Fruit fly (Drosophila melanogaster) whole organism, embryonic: ENCODE measurements around the gene CG10337.

ENCODE experiments used
- Abd-B ChIP-seq: fragments of 200-800 bp; sonication (Bioruptor generic); optimal IDR thresholded peaks from 2 replicates; lab custom pipeline; 2018; ENCODE audit warnings: missing biosample characterization, mild to moderate bottlenecking, missing genetic modification characterization, moderate library complexity
- Adf1 ChIP-seq: fragments of 200-800 bp; sonication (Bioruptor generic); IDR thresholded peaks from 2 replicates; pipeline ENCODE4 v1.3.6; 2022; ENCODE audit warnings: missing biosample characterization, missing genetic modification characterization
- BtbVII ChIP-seq: fragments of 200-800 bp; sonication (Bioruptor generic); optimal IDR thresholded peaks from 3 replicates; lab custom pipeline; 2017; ENCODE audit warnings: missing biosample characterization, mild to moderate bottlenecking, missing genetic modification characterization
- C15 ChIP-seq: fragments of 200-800 bp; sonication (Bioruptor generic); IDR thresholded peaks from 3 replicates; pipeline ENCODE4 v1.3.6; 2022; ENCODE audit warnings: missing biosample characterization, missing genetic modification characterization
- CG10321 ChIP-seq: fragments of 200-800 bp; sonication (Bioruptor generic); IDR thresholded peaks from 2 replicates; pipeline ENCODE4 v1.3.6; 2022; ENCODE audit warnings: missing biosample characterization, missing genetic modification characterization
- CG11093 ChIP-seq: fragments of 200-800 bp; sonication (Bioruptor generic); IDR thresholded peaks from 3 replicates; pipeline ENCODE4 v1.3.6; 2022; ENCODE audit warnings: missing biosample characterization, missing genetic modification characterization
- CG11560 ChIP-seq: fragments of 200-800 bp; sonication (Bioruptor generic); IDR thresholded peaks from 3 replicates; pipeline ENCODE4 v1.3.6; 2022; ENCODE audit warnings: missing biosample characterization, missing genetic modification characterization
- CG12104 ChIP-seq: fragments of 200-800 bp; sonication (Bioruptor generic); optimal IDR thresholded peaks from 3 replicates; lab custom pipeline; 2016; ENCODE audit warnings: missing biosample characterization, missing genetic modification characterization
- CG12155 ChIP-seq: fragments of 200-800 bp; sonication (Bioruptor generic); optimal IDR thresholded peaks from 3 replicates; lab custom pipeline; 2016; ENCODE audit warnings: missing biosample characterization, missing genetic modification characterization
- CG1233 ChIP-seq: fragments of 200-800 bp; sonication (Bioruptor generic); optimal IDR thresholded peaks from 4 replicates; lab custom pipeline; 2018; ENCODE audit warnings: missing biosample characterization, mild to moderate bottlenecking, missing genetic modification characterization
- CG12744 ChIP-seq: fragments of 200-800 bp; sonication (Bioruptor generic); optimal IDR thresholded peaks from 2 replicates; lab custom pipeline; 2016; ENCODE audit warnings: missing biosample characterization, missing genetic modification characterization
- CG15479 ChIP-seq: fragments of 200-800 bp; sonication (Bioruptor generic); optimal IDR thresholded peaks from 3 replicates; lab custom pipeline; 2019; ENCODE audit warnings: missing biosample characterization, mild to moderate bottlenecking, missing genetic modification characterization, moderate library complexity
- CG17612 ChIP-seq: fragments of 200-800 bp; sonication (Bioruptor generic); IDR thresholded peaks from 2 replicates; pipeline ENCODE4 v1.3.6; 2022; ENCODE audit warnings: missing biosample characterization, missing genetic modification characterization
- CG18764 ChIP-seq: fragments of 200-800 bp; sonication (Bioruptor generic); optimal IDR thresholded peaks from 3 replicates; lab custom pipeline; 2016; ENCODE audit warnings: missing biosample characterization, missing genetic modification characterization
- CG31224 ChIP-seq: fragments of 200-800 bp; sonication (Bioruptor generic); IDR thresholded peaks from 2 replicates; pipeline ENCODE4 v1.3.6; 2022; ENCODE audit warnings: missing biosample characterization, missing genetic modification characterization
- CG33213 ChIP-seq: fragments of 200-800 bp; sonication (Bioruptor generic); optimal IDR thresholded peaks from 3 replicates; lab custom pipeline; 2016; ENCODE audit warnings: missing biosample characterization, missing genetic modification characterization
- CG4424 ChIP-seq: fragments of 200-800 bp; sonication (Bioruptor generic); optimal IDR thresholded peaks from 3 replicates; lab custom pipeline; 2016; ENCODE audit warnings: missing biosample characterization, missing genetic modification characterization
- CG8281 ChIP-seq: fragments of 200-800 bp; sonication (Bioruptor generic); optimal IDR thresholded peaks from 2 replicates; lab custom pipeline; 2018; ENCODE audit warnings: missing biosample characterization, mild to moderate bottlenecking, missing genetic modification characterization, moderate library complexity
- CG9609 ChIP-seq: fragments of 200-800 bp; sonication (Bioruptor generic); optimal IDR thresholded peaks from 3 replicates; lab custom pipeline; 2016; ENCODE audit warnings: missing biosample characterization, missing genetic modification characterization
- CG9727 ChIP-seq: fragments of 200-800 bp; sonication (Bioruptor generic); optimal IDR thresholded peaks from 3 replicates; lab custom pipeline; 2017; ENCODE audit warnings: missing biosample characterization, mild to moderate bottlenecking, missing genetic modification characterization
- CG9817 ChIP-seq: fragments of 200-800 bp; sonication (Bioruptor generic); optimal IDR thresholded peaks from 2 replicates; lab custom pipeline; 2018; ENCODE audit warnings: missing biosample characterization, mild to moderate bottlenecking, missing genetic modification characterization, moderate library complexity
- CTCF ChIP-seq: fragments of 200-800 bp; sonication (Bioruptor generic); optimal IDR thresholded peaks from 2 replicates; lab custom pipeline; 2017; ENCODE audit warnings: missing biosample characterization, mild to moderate bottlenecking, missing genetic modification characterization, moderate library complexity
- Dek ChIP-seq: fragments of 200-800 bp; sonication (Bioruptor generic); optimal IDR thresholded peaks from 3 replicates; lab custom pipeline; 2019; ENCODE audit warnings: missing biosample characterization, mild to moderate bottlenecking, missing genetic modification characterization, moderate library complexity
- Elba2 ChIP-seq: fragments of 200-800 bp; sonication (Bioruptor generic); optimal IDR thresholded peaks from 3 replicates; lab custom pipeline; 2016; ENCODE audit warnings: missing biosample characterization, missing genetic modification characterization
- Fer2 ChIP-seq: fragments of 200-800 bp; sonication (Bioruptor generic); optimal IDR thresholded peaks from 2 replicates; lab custom pipeline; 2018; ENCODE audit warnings: missing biosample characterization, mild to moderate bottlenecking, missing genetic modification characterization, moderate library complexity
- Fer3 ChIP-seq: fragments of 200-800 bp; sonication (Bioruptor generic); optimal IDR thresholded peaks from 2 replicates; lab custom pipeline; 2018; ENCODE audit warnings: missing biosample characterization, mild to moderate bottlenecking, missing genetic modification characterization, moderate library complexity
- Gug ChIP-seq: fragments of 200-800 bp; sonication (Bioruptor generic); IDR thresholded peaks from 4 replicates; pipeline ENCODE4 v1.3.6; 2022; ENCODE audit warnings: missing biosample characterization, missing genetic modification characterization
- Hand ChIP-seq: fragments of 200-800 bp; sonication (Bioruptor generic); optimal IDR thresholded peaks from 2 replicates; lab custom pipeline; 2017; ENCODE audit warnings: mild to moderate bottlenecking, missing biosample characterization, missing genetic modification reagents, missing genetic modification characterization
- MTF-1 ChIP-seq: fragments of 200-800 bp; sonication (Bioruptor generic); optimal IDR thresholded peaks from 2 replicates; lab custom pipeline; 2018; ENCODE audit warnings: missing biosample characterization, mild to moderate bottlenecking, missing genetic modification characterization, borderline replicate concordance
- Mad ChIP-seq: fragments of 200-800 bp; sonication (Bioruptor generic); optimal IDR thresholded peaks from 2 replicates; lab custom pipeline; 2016; ENCODE audit warnings: missing biosample characterization, missing genetic modification characterization
- NC2β ChIP-seq: fragments of 200-800 bp; sonication (Bioruptor generic); optimal IDR thresholded peaks from 2 replicates; lab custom pipeline; 2016; ENCODE audit warnings: missing biosample characterization, missing genetic modification characterization
- NfI ChIP-seq: fragments of 200-800 bp; sonication (Bioruptor generic); optimal IDR thresholded peaks from 3 replicates; lab custom pipeline; 2018; ENCODE audit warnings: missing biosample characterization, mild to moderate bottlenecking, missing genetic modification characterization, moderate library complexity
- Poxn ChIP-seq: fragments of 200-800 bp; sonication (Bioruptor generic); IDR thresholded peaks from 2 replicates; pipeline ENCODE4 v1.3.6; 2022; ENCODE audit warnings: missing biosample characterization, missing genetic modification characterization
- Ssrp ChIP-seq: fragments of 200-800 bp; sonication (Bioruptor generic); optimal IDR thresholded peaks from 2 replicates; lab custom pipeline; 2018; ENCODE audit warnings: missing biosample characterization, mild to moderate bottlenecking, missing genetic modification characterization, moderate library complexity
- YL-1 ChIP-seq: fragments of 200-800 bp; sonication (Bioruptor generic); optimal IDR thresholded peaks from 3 replicates; lab custom pipeline; 2017; ENCODE audit warnings: missing biosample characterization, mild to moderate bottlenecking, missing genetic modification characterization
- btn ChIP-seq: fragments of 200-800 bp; sonication (Bioruptor generic); optimal IDR thresholded peaks from 2 replicates; lab custom pipeline; 2016; ENCODE audit warnings: missing biosample characterization, missing genetic modification characterization
- cg ChIP-seq: fragments of 200-800 bp; sonication (Bioruptor generic); optimal IDR thresholded peaks from 3 replicates; lab custom pipeline; 2019; ENCODE audit warnings: missing biosample characterization, mild to moderate bottlenecking, missing genetic modification characterization, moderate library complexity
- chn ChIP-seq: fragments of 200-800 bp; sonication (Bioruptor generic); optimal IDR thresholded peaks from 2 replicates; lab custom pipeline; 2016; ENCODE audit warnings: missing biosample characterization, missing genetic modification characterization
- dmrt11E ChIP-seq: fragments of 200-800 bp; sonication (Bioruptor generic); optimal IDR thresholded peaks from 3 replicates; lab custom pipeline; 2018; ENCODE audit warnings: missing biosample characterization, mild to moderate bottlenecking, missing genetic modification characterization, moderate library complexity
- eyg ChIP-seq: fragments of 200-800 bp; sonication (Bioruptor generic); optimal IDR thresholded peaks from 3 replicates; lab custom pipeline; 2016; ENCODE audit warnings: missing biosample characterization, missing genetic modification characterization
- fd102C ChIP-seq: fragments of 200-800 bp; sonication (Bioruptor generic); optimal IDR thresholded peaks from 2 replicates; lab custom pipeline; 2018; ENCODE audit warnings: missing biosample characterization, mild to moderate bottlenecking, missing genetic modification characterization, moderate library complexity
- gcm2 ChIP-seq: fragments of 200-800 bp; sonication (Bioruptor generic); optimal IDR thresholded peaks from 2 replicates; lab custom pipeline; 2016; ENCODE audit warnings: missing biosample characterization, missing genetic modification characterization
- ken ChIP-seq: fragments of 200-800 bp; sonication (Bioruptor generic); IDR thresholded peaks from 3 replicates; pipeline ENCODE4 v1.3.6; 2022; ENCODE audit warnings: missing biosample characterization, missing genetic modification characterization
- lbe ChIP-seq: fragments of 200-800 bp; sonication (Bioruptor generic); optimal IDR thresholded peaks from 2 replicates; lab custom pipeline; 2016; ENCODE audit warnings: missing biosample characterization, mild to moderate bottlenecking, missing genetic modification characterization
- mirr ChIP-seq: fragments of 200-800 bp; sonication (Bioruptor generic); optimal IDR thresholded peaks from 3 replicates; lab custom pipeline; 2018; ENCODE audit warnings: missing biosample characterization, mild to moderate bottlenecking, missing genetic modification characterization
- oc ChIP-seq: fragments of 200-800 bp; sonication (Bioruptor generic); optimal IDR thresholded peaks from 2 replicates; lab custom pipeline; 2018; ENCODE audit warnings: missing biosample characterization, mild to moderate bottlenecking, missing genetic modification characterization, moderate library complexity
- pho ChIP-seq: fragments of 200-800 bp; sonication (Bioruptor generic); optimal IDR thresholded peaks from 2 replicates; lab custom pipeline; 2016; ENCODE audit warnings: missing biosample characterization, missing genetic modification characterization
- pita ChIP-seq: fragments of 200-800 bp; sonication (Bioruptor generic); optimal IDR thresholded peaks from 2 replicates; lab custom pipeline; 2017; ENCODE audit warnings: missing biosample characterization, mild to moderate bottlenecking, missing genetic modification characterization
- rib ChIP-seq: fragments of 200-800 bp; sonication (Bioruptor generic); IDR thresholded peaks from 2 replicates; pipeline ENCODE4 v1.3.6; 2022; ENCODE audit warnings: missing biosample characterization, missing genetic modification characterization
- sna ChIP-seq: fragments of 200-800 bp; sonication (Bioruptor generic); IDR thresholded peaks from 2 replicates; pipeline ENCODE4 v1.3.6; 2022; ENCODE audit warnings: missing biosample characterization, missing genetic modification characterization; ENCODE audit not compliant: partially characterized antibody
- toy ChIP-seq: fragments of 200-800 bp; sonication (Bioruptor generic); IDR thresholded peaks from 2 replicates; pipeline ENCODE4 v1.3.6; 2022; ENCODE audit warnings: missing biosample characterization, missing genetic modification characterization

The CG10337 gene

dm6 chr2L:19533247-19533646, 13.5 kb downstream of the CG10337 start, which contains the start of gene CG33116 (continued):
- TF ChIP-seq CG9817 (tag; lab: Kevin White, UChicago) (peak; percentile 65), pho (GFP tag; lab: Kevin White, UChicago) (peak; percentile 81), Dek (peak; percentile 62), CG31224 (0 out of 2 replicates have a peak, but pooled peaks have one; percentile 26), CG17612 (GFP tag; lab: Robert Waterston, UW) (no peak), pita (GFP tag; lab: Kevin White, UChicago) (no peak), Hand (GFP tag; lab: Kevin White, UChicago) (peak; percentile 20), oc (tag; lab: Kevin White, UChicago) (peak; percentile 50), toy (GFP tag; lab: Robert Waterston, UW) (peak; percentile 24; the same call in 1 of the 2 replicates), CG12155 (GFP tag; lab: Kevin White, UChicago) (peak; percentile 81), lbe (GFP tag; lab: Kevin White, UChicago) (peak; percentile 86), chn (GFP tag; lab: Kevin White, UChicago) (peak; percentile 90), CG11560 (peak; percentile 42; the same call in 1 of the 3 replicates), CG18764 (GFP tag; lab: Kevin White, UChicago) (peak; percentile 38), ken (GFP tag; lab: Robert Waterston, UW) (peak; percentile 84), CG8281 (tag; lab: Kevin White, UChicago) (peak; percentile 45), Poxn (GFP tag; lab: Robert Waterston, UW) (no peak), CG12104 (GFP tag; lab: Kevin White, UChicago) (peak; percentile 39), CTCF (GFP tag; lab: Kevin White, UChicago) (peak; percentile 30), cg (GFP tag; lab: Kevin White, UChicago) (peak; percentile 76), CG1233 (GFP tag; lab: Kevin White, UChicago) (peak; percentile 80), Abd-B (GFP tag; lab: Kevin White, UChicago) (peak; percentile 52), CG10321 (GFP tag; lab: Robert Waterston, UW) (no peak), eyg (peak; percentile 47), NC2β (GFP tag; lab: Kevin White, UChicago) (peak; percentile 84), CG9609 (GFP tag; lab: Kevin White, UChicago) (peak; percentile 83), fd102C (GFP tag; lab: Kevin White, UChicago) (no peak), CG11093 (GFP tag; lab: Robert Waterston, UW) (peak; percentile 20; the same call in 1 of the 3 replicates), CG15479 (GFP tag; lab: Kevin White, UChicago) (peak; percentile 41), Adf1 (GFP tag; lab: Robert Waterston, UW) (peak; percentile 91), sna (GFP tag; lab: Robert Waterston, UW) (no peak), CG33213 (peak; percentile 83), Mad (peak; percentile 84), rib (GFP tag; lab: Robert Waterston, UW) (peak; percentile 78), MTF-1 (GFP tag; lab: Kevin White, UChicago) (peak; percentile 77), Fer3 (tag; lab: Kevin White, UChicago) (peak; percentile 78), mirr (peak; percentile 34), C15 (GFP tag; lab: Robert Waterston, UW) (0 out of 3 replicates have a peak, but pooled peaks have one; percentile 22), CG9727 (GFP tag; lab: Kevin White, UChicago) (peak; percentile 79), NfI (GFP tag; lab: Kevin White, UChicago) (peak; percentile 87), Fer2 (tag; lab: Kevin White, UChicago) (peak; percentile 32), gcm2 (GFP tag; lab: Kevin White, UChicago) (peak; percentile 54), btn (GFP tag; lab: Kevin White, UChicago) (peak; percentile 59), Elba2 (peak; percentile 12), CG4424 (GFP tag; lab: Kevin White, UChicago) (peak; percentile 86), dmrt11E (tag; lab: Kevin White, UChicago) (peak; percentile 81), BtbVII (GFP tag; lab: Kevin White, UChicago) (peak; percentile 68), Gug (GFP tag; lab: Robert Waterston, UW) (peak; percentile 72), CG12744 (GFP tag; lab: Kevin White, UChicago) (peak; percentile 71), YL-1 (peak; percentile 68), Ssrp (tag; lab: Kevin White, UChicago) (peak; percentile 66)
